Worm (Caenorhabditis elegans) whole organism, L1 larva: Measurements from ENCODE around the gene B0334.5.

ENCODE experiments used
- dpl-1 ChIP-seq, 3 experiments: fragments of 150-350 bp in 2 of 3; sonication (generic microtip) in 1 of 3; optimal IDR thresholded peaks; 2 replicates each; lab custom pipeline; 2014 to 2017; ENCODE audit warnings: missing biosample characterization in 3 of 3, missing genetic modification characterization in 3 of 3, missing genetic modification reagents in 3 of 3
- nhr-71 ChIP-seq: sonication (generic microtip); optimal IDR thresholded peaks from 2 replicates; lab custom pipeline; 2016; ENCODE audit warnings: mild to moderate bottlenecking, missing genetic modification characterization, moderate library complexity, missing compliant biosample characterization

ce11 chrII:11503761-11504160 lies 6.3 kb downstream of the B0334.5 start:
- TF ChIP-seq nhr-71 (tag; lab: Kevin White, UChicago) (no peak), dpl-1 (GFP tag; optimal IDR thresholded peaks at IDR 0.05; lab: Kevin White, UChicago) (no peak)
